Worm (Caenorhabditis elegans): ENCODE data around the gene srlf-7.

DNA sequence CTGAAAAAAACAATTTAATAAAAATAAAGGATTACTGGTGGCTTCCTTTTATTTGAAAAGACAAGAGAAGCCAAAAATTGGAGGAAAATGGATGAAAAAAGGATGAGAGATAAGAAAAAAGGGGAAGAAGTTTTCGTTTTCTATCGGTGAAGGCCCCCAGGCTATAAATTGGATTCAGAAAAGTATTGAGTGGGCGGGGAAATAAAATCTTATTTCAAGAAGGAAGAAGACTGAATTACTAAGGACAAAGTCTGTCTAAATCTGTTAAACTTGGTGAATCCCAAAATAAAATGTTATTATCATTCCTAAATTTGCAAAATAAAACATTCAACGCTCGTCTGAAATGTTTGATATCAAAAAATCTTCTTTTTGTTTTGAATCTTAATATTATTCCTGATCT, 33.0 kb downstream of the srlf-7 start:
- TF ChIP-seq lir-1 (GFP tag; conservative IDR thresholded peaks at IDR 0.05): no peak
- TF ChIP-seq Y79H2A.3 (GFP tag; conservative IDR thresholded peaks at IDR 0.05): no peak
